Fruit fly (Drosophila melanogaster): ENCODE measurements around the gene CASK.
A peak's percentile ranks its signal among the peaks of the same experiment; 100 is the strongest.

The CASK gene

dm6 chr3R:21847438-21847837, 25.0 kb upstream of the CASK start (continued):
- TF ChIP-seq CG1529 (GFP tag; optimal IDR thresholded peaks at IDR 0.05) (no peak), CG7357 (GFP tag; IDR thresholded peaks at IDR 0.05) (no peak), Dfd (GFP tag; optimal IDR thresholded peaks at IDR 0.05) (no peak), Rfx (GFP tag; IDR thresholded peaks at IDR 0.05) (0 out of 2 replicates have a peak, but pooled peaks have one; percentile 10), vnd (GFP tag; IDR thresholded peaks at IDR 0.05; ENCODE audit: partially characterized antibody) (no peak), sd (tag; optimal IDR thresholded peaks at IDR 0.05) (peak; percentile 29)

DNA sequence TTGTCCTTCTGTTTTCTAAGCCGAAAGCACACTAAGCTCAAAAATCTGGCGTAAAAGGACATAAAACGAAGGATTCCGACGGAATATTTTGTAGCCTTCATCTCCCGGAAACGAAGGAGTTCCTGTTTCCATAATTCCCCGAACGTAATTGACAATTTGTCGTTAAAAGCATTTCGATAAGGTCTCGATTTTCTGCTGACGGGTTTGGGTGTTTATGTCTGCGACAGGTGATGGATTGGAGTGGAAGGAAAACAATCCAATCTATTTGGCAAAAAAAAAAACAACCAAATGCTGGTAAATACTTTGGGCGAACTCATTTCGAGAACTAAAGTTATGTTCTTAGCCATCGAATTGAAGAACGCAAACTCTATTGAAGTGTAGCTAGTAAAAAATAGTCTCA, 24.1 kb upstream of the CASK start, which contains the start of gene Gr93d:
Gr93d (minus strand) TSS at position 101 of the 400 bp plus-strand sequence.
- TF ChIP-seq CG10431 (GFP tag; optimal IDR thresholded peaks at IDR 0.05), result no peak
- TF ChIP-seq Hr78 (GFP tag; optimal IDR thresholded peaks at IDR 0.05), result no peak
- no peak for TF ChIP-seq CG14667 (GFP tag; IDR thresholded peaks at IDR 0.05)
- TF ChIP-seq ATbp (GFP tag; optimal IDR thresholded peaks at IDR 0.05), result no peak
- no peak for TF ChIP-seq sens-2 (GFP tag; IDR thresholded peaks at IDR 0.05)
- TF ChIP-seq CG11696 (GFP tag; IDR thresholded peaks at IDR 0.05), result no peak
- TF ChIP-seq scrt (GFP tag; optimal IDR thresholded peaks at IDR 0.05), result no peak
- no peak for TF ChIP-seq chn (GFP tag; optimal IDR thresholded peaks at IDR 0.05)
- no peak for TF ChIP-seq bbx (GFP tag; IDR thresholded peaks at IDR 0.05; ENCODE audit: partially characterized antibody)
- TF ChIP-seq Antp (GFP tag; optimal IDR thresholded peaks at IDR 0.05), result no peak
- no peak for TF ChIP-seq so (GFP tag; IDR thresholded peaks at IDR 0.05)
- TF ChIP-seq Awh (GFP tag; IDR thresholded peaks at IDR 0.05), result no peak
- TF ChIP-seq nom (GFP tag; optimal IDR thresholded peaks at IDR 0.05), result no peak
- no peak for TF ChIP-seq Bteb2 (GFP tag; optimal IDR thresholded peaks at IDR 0.05)

dm6 chr3R:21845165-21845564, 22.7 kb upstream of the CASK start, which contains the start of gene Gr93c:
TSS of gene Gr93c (minus strand) at chr3R:21845265.
- TF ChIP-seq esg (GFP tag; conservative IDR thresholded peaks at IDR 0.05), result no peak
- TF ChIP-seq sob (GFP tag; IDR thresholded peaks at IDR 0.05), result no peak
- TF ChIP-seq Rfx (GFP tag; IDR thresholded peaks at IDR 0.05), result no peak
- TF ChIP-seq onecut (GFP tag; IDR thresholded peaks at IDR 0.05), result no peak
- no peak for TF ChIP-seq Aef1 (GFP tag; IDR thresholded peaks at IDR 0.05)
- no peak for TF ChIP-seq Hr51 (GFP tag; optimal IDR thresholded peaks at IDR 0.05)
- no peak for TF ChIP-seq tgo (GFP tag; IDR thresholded peaks at IDR 0.05)
- no peak for TF ChIP-seq ERR (GFP tag; optimal IDR thresholded peaks at IDR 0.05)
- no peak for TF ChIP-seq CG18011 (GFP tag; optimal IDR thresholded peaks at IDR 0.05)
- no peak for TF ChIP-seq luna (GFP tag; optimal IDR thresholded peaks at IDR 0.05)
- no peak for TF ChIP-seq grau (tag; optimal IDR thresholded peaks at IDR 0.05)
- no peak for TF ChIP-seq CG18599 (GFP tag; optimal IDR thresholded peaks at IDR 0.05)

dm6 chr3R:21843665-21844064, 21.2 kb upstream of the CASK start, which contains the start of gene Gr93b:
TSS of gene Gr93b (minus strand) at chr3R:21843765.
- TF ChIP-seq CG13624 (GFP tag; optimal IDR thresholded peaks at IDR 0.05) (no peak), CG12942 (GFP tag; optimal IDR thresholded peaks at IDR 0.05) (no peak), p53 (GFP tag; optimal IDR thresholded peaks at IDR 0.05) (no peak), otp (GFP tag; IDR thresholded peaks at IDR 0.05) (no peak), aop (GFP tag; IDR thresholded peaks at IDR 0.05) (no peak), CG2116 (GFP tag; optimal IDR thresholded peaks at IDR 0.05) (no peak), caup (GFP tag; optimal IDR thresholded peaks at IDR 0.05; ENCODE audit: severe bottlenecking) (no peak), Doc3 (GFP tag; IDR thresholded peaks at IDR 0.05; ENCODE audit: partially characterized antibody) (no peak), org-1 (GFP tag; optimal IDR thresholded peaks at IDR 0.05) (no peak), disco-r (GFP tag; optimal IDR thresholded peaks at IDR 0.05) (no peak), sisA (GFP tag; IDR thresholded peaks at IDR 0.05) (no peak), HmgZ (tag; optimal IDR thresholded peaks at IDR 0.05) (no peak), C15 (GFP tag; IDR thresholded peaks at IDR 0.05) (no peak), en (GFP tag; optimal IDR thresholded peaks at IDR 0.05) (no peak), ERR (GFP tag; optimal IDR thresholded peaks at IDR 0.05) (no peak)
